Worm (Caenorhabditis elegans) whole organism, L2 larva: Measurements from ENCODE around the gene R144.11.
A peak's percentile ranks its signal among the peaks of the same experiment; 100 is the strongest.

Experiments used
- C34F6.9 ChIP-seq: fragments of 150-350 bp; optimal IDR thresholded peaks from 2 replicates; lab custom pipeline; 2014; ENCODE audit warnings: missing biosample characterization, missing genetic modification characterization
- F13H6.1 ChIP-seq: sonication (generic microtip); optimal IDR thresholded peaks from 2 replicates; lab custom pipeline; 2016; ENCODE audit warnings: missing genetic modification characterization, missing compliant biosample characterization
- Y55F3AM.14 ChIP-seq: fragments of 200-800 bp; sonication (Bioruptor generic); optimal IDR thresholded peaks from 2 replicates; lab custom pipeline; 2018; ENCODE audit warnings: mild to moderate bottlenecking, missing genetic modification characterization, missing compliant biosample characterization
- aly-2 ChIP-seq: fragments of 150-350 bp; optimal IDR thresholded peaks from 2 replicates; lab custom pipeline; 2014; ENCODE audit warnings: missing biosample characterization, missing genetic modification characterization
- blmp-1 ChIP-seq: sonication (generic microtip); optimal IDR thresholded peaks from 2 replicates; lab custom pipeline; 2017; ENCODE audit warnings: missing genetic modification characterization, mild to moderate bottlenecking, missing compliant biosample characterization, antibody characterized with exemption, moderate library complexity; ENCODE audit not compliant: insufficient read depth
- ceh-16 ChIP-seq: fragments of 150-350 bp; optimal IDR thresholded peaks from 2 replicates; lab custom pipeline; 2014; ENCODE audit warnings: missing biosample characterization, missing genetic modification characterization
- crh-2 ChIP-seq: sonication (generic microtip); optimal IDR thresholded peaks from 2 replicates; lab custom pipeline; 2017; ENCODE audit warnings: missing biosample characterization, missing genetic modification characterization
- dmd-4 ChIP-seq: sonication (generic microtip); optimal IDR thresholded peaks from 2 replicates; lab custom pipeline; 2017; ENCODE audit warnings: missing biosample characterization, missing genetic modification characterization
- egl-27 ChIP-seq: sonication (generic microtip); optimal IDR thresholded peaks from 3 replicates; lab custom pipeline; 2017; ENCODE audit warnings: missing biosample characterization, missing genetic modification reagents, missing genetic modification characterization
- elt-1 ChIP-seq: fragments of 150-350 bp; optimal IDR thresholded peaks from 2 replicates; lab custom pipeline; 2014; ENCODE audit warnings: missing biosample characterization, missing genetic modification characterization
- elt-3 ChIP-seq: sonication (generic microtip); optimal IDR thresholded peaks from 2 replicates; lab custom pipeline; 2017; ENCODE audit warnings: missing biosample characterization, missing genetic modification characterization
- fos-1 ChIP-seq: fragments of 150-350 bp; optimal IDR thresholded peaks from 2 replicates; lab custom pipeline; 2014; ENCODE audit warnings: missing biosample characterization, missing genetic modification characterization
- gmeb-1 ChIP-seq: fragments of 150-350 bp; optimal IDR thresholded peaks from 2 replicates; lab custom pipeline; 2014; ENCODE audit warnings: missing biosample characterization, missing genetic modification characterization
- lin-11 ChIP-seq: fragments of 150-350 bp; sonication (generic microtip); optimal IDR thresholded peaks from 2 replicates; lab custom pipeline; 2014; ENCODE audit warnings: missing biosample characterization, missing genetic modification characterization, inconsistent platforms, mixed read lengths
- lin-39 ChIP-seq: fragments of 150-350 bp; optimal IDR thresholded peaks from 2 replicates; lab custom pipeline; 2014; ENCODE audit warnings: missing biosample characterization, missing genetic modification reagents, missing genetic modification characterization
- lsy-2 ChIP-seq, 2 experiments: fragments of 150-350 bp in 1 of 2; sonication (generic microtip) in 1 of 2; optimal IDR thresholded peaks; 2 replicates each; lab custom pipeline; 2014 to 2017; ENCODE audit warnings: missing biosample characterization in 2 of 2, missing genetic modification characterization in 2 of 2
- mdl-1 ChIP-seq, 2 experiments: fragments of 150-350 bp in 1 of 2; sonication (generic microtip) in 1 of 2; optimal IDR thresholded peaks; 2 replicates each; lab custom pipeline; 2017; ENCODE audit warnings: missing biosample characterization in 2 of 2, missing genetic modification characterization in 2 of 2
- nhr-11 ChIP-seq: fragments of 150-350 bp; optimal IDR thresholded peaks from 2 replicates; lab custom pipeline; 2014; ENCODE audit warnings: missing biosample characterization, missing genetic modification characterization
- nhr-12 ChIP-seq: fragments of 150-350 bp; optimal IDR thresholded peaks from 2 replicates; lab custom pipeline; 2014; ENCODE audit warnings: missing biosample characterization, missing genetic modification characterization
- nhr-129 ChIP-seq: fragments of 150-350 bp; optimal IDR thresholded peaks from 2 replicates; lab custom pipeline; 2014; ENCODE audit warnings: missing biosample characterization, missing genetic modification characterization
- nhr-21 ChIP-seq: fragments of 150-350 bp; optimal IDR thresholded peaks from 2 replicates; lab custom pipeline; 2014; ENCODE audit warnings: missing biosample characterization, missing genetic modification characterization
- nhr-23 ChIP-seq: fragments of 150-350 bp; optimal IDR thresholded peaks from 2 replicates; lab custom pipeline; 2014; ENCODE audit warnings: missing biosample characterization, missing genetic modification reagents, missing genetic modification characterization
- nhr-25 ChIP-seq: fragments of 150-350 bp; sonication (generic microtip); optimal IDR thresholded peaks from 3 replicates; lab custom pipeline; 2014; ENCODE audit warnings: missing biosample characterization, missing genetic modification characterization
- peb-1 ChIP-seq: fragments of 150-350 bp; optimal IDR thresholded peaks from 2 replicates; lab custom pipeline; 2014; ENCODE audit warnings: missing biosample characterization, missing genetic modification characterization
- sma-3 ChIP-seq: sonication (generic microtip); optimal IDR thresholded peaks from 2 replicates; lab custom pipeline; 2016; ENCODE audit warnings: missing genetic modification reagents, missing genetic modification characterization, missing compliant biosample characterization
- sma-9 ChIP-seq, 2 experiments: fragments of 150-350 bp in 1 of 2; sonication (generic microtip) in 1 of 2; optimal IDR thresholded peaks; 2 replicates each; lab custom pipeline; 2014 to 2016; ENCODE audit warnings: missing genetic modification characterization in 2 of 2, mild to moderate bottlenecking in 1 of 2, missing biosample characterization in 1 of 2, missing compliant biosample characterization in 1 of 2, missing genetic modification reagents in 1 of 2, moderate library complexity in 1 of 2
- snpc-4 ChIP-seq: fragments of 150-350 bp; optimal IDR thresholded peaks from 2 replicates; lab custom pipeline; 2014; ENCODE audit warnings: missing biosample characterization, missing genetic modification characterization
- unc-62 ChIP-seq: fragments of 150-350 bp; optimal IDR thresholded peaks from 2 replicates; lab custom pipeline; 2014; ENCODE audit warnings: missing biosample characterization, missing genetic modification reagents, missing genetic modification characterization
- zag-1 ChIP-seq: fragments of 150-350 bp; optimal IDR thresholded peaks from 2 replicates; lab custom pipeline; 2014; ENCODE audit warnings: missing biosample characterization, missing genetic modification characterization
- ztf-11 ChIP-seq: sonication (generic microtip); optimal IDR thresholded peaks from 2 replicates; lab custom pipeline; 2017; ENCODE audit warnings: missing biosample characterization, missing genetic modification characterization
- ztf-4 ChIP-seq: fragments of 150-350 bp; optimal IDR thresholded peaks from 2 replicates; lab custom pipeline; 2014; ENCODE audit warnings: missing biosample characterization, missing genetic modification characterization

R144.11 gene

ce11 chrIII:4998956-4999425, 9.6 kb downstream of the R144.11 start, which contains the start of gene smcr-8:
Gene smcr-8 (plus strand): TSS chrIII:4999375.
- TF ChIP-seq elt-1 (tag; lab: Kevin White, UChicago), result no peak
- TF ChIP-seq sma-9 (GFP tag; optimal IDR thresholded peaks at IDR 0.05; lab: Kevin White, UChicago), result no peak
- no peak for TF ChIP-seq sma-9 (tag; optimal IDR thresholded peaks at IDR 0.05; lab: Kevin White, UChicago)
- TF ChIP-seq lsy-2 (tag; optimal IDR thresholded peaks at IDR 0.05; lab: Kevin White, UChicago), result peak in 1 of 2 experiments; percentile 11

- TF ChIP-seq nhr-129 (tag; lab: Kevin White, UChicago), result peak; percentile 27
- peak; percentile 66 for TF ChIP-seq nhr-25 (tag; lab: Kevin White, UChicago)
- no peak for TF ChIP-seq elt-1 (tag; lab: Kevin White, UChicago)
- TF ChIP-seq sma-3, result peak; percentile 43
- TF ChIP-seq mdl-1 (tag; optimal IDR thresholded peaks at IDR 0.05; lab: Kevin White, UChicago), result no peak
- peak; percentile 34 for TF ChIP-seq fos-1 (tag; lab: Kevin White, UChicago)
- peak; percentile 32 for TF ChIP-seq nhr-21 (tag; lab: Kevin White, UChicago)
- no peak for TF ChIP-seq lin-39 (tag; lab: Kevin White, UChicago)
- TF ChIP-seq blmp-1 (tag; lab: Kevin White, UChicago), result peak; percentile 20
- TF ChIP-seq crh-2 (tag; lab: Kevin White, UChicago), result peak; percentile 45
These were observed 10.3 kb downstream of the R144.11 start, which contains the start of gene tmem-131 for ce11 chrIII:4998111-4998859. Gene tmem-131 (minus strand): TSS chrIII:4998161.

- TF ChIP-seq egl-27 (tag; lab: Kevin White, UChicago), result no peak
- no peak for TF ChIP-seq ztf-11 (tag; lab: Kevin White, UChicago)
- TF ChIP-seq unc-62, result no peak
- TF ChIP-seq ztf-4 (tag; lab: Kevin White, UChicago), result no peak
- TF ChIP-seq dmd-4 (tag; lab: Kevin White, UChicago), result no peak
- no peak for TF ChIP-seq F13H6.1 (tag; lab: Kevin White, UChicago)
- no peak for TF ChIP-seq lin-39 (tag; lab: Kevin White, UChicago)
- TF ChIP-seq crh-2 (tag; lab: Kevin White, UChicago), result no peak
- TF ChIP-seq sma-9 (GFP tag; optimal IDR thresholded peaks at IDR 0.05; lab: Kevin White, UChicago), result no peak
- TF ChIP-seq sma-9 (tag; optimal IDR thresholded peaks at IDR 0.05; lab: Kevin White, UChicago), result no peak
- no peak for TF ChIP-seq lsy-2 (tag; optimal IDR thresholded peaks at IDR 0.05; lab: Kevin White, UChicago)
- TF ChIP-seq zag-1 (tag; lab: Kevin White, UChicago), result no peak
- TF ChIP-seq, all 48 proteins: peak for 0
These were observed 21.0 kb downstream of the R144.11 start for ce11 chrIII:4987666-4988065.

- TF ChIP-seq nhr-11 (tag; lab: Kevin White, UChicago) (no peak), unc-62 (no peak), elt-3 (tag; lab: Kevin White, UChicago) (no peak), sma-9 (GFP tag; optimal IDR thresholded peaks at IDR 0.05; lab: Kevin White, UChicago) (peak; percentile 12), sma-9 (tag; optimal IDR thresholded peaks at IDR 0.05; lab: Kevin White, UChicago) (no peak), ceh-16 (tag; lab: Kevin White, UChicago) (no peak), nhr-129 (tag; lab: Kevin White, UChicago) (no peak), nhr-25 (tag; lab: Kevin White, UChicago) (no peak), crh-2 (tag; lab: Kevin White, UChicago) (no peak), lin-11 (tag; lab: Kevin White, UChicago) (no peak), sma-3 (no peak), aly-2 (no peak), lsy-2 (tag; optimal IDR thresholded peaks at IDR 0.05; lab: Kevin White, UChicago) (peak in 1 of 2 experiments; percentile 55), nhr-23 (tag; lab: Kevin White, UChicago) (no peak), gmeb-1 (peak; percentile 80), snpc-4 (tag; lab: Kevin White, UChicago) (no peak), C34F6.9 (tag; lab: Kevin White, UChicago) (no peak), nhr-12 (tag; lab: Kevin White, UChicago) (no peak), egl-27 (tag; lab: Kevin White, UChicago) (no peak), Y55F3AM.14 (no peak), peb-1 (tag; lab: Kevin White, UChicago) (no peak)
These were observed 21.8 kb downstream of the R144.11 start, which contains the start of the genes C27F2.10 and wdr-60 for ce11 chrIII:4986790-4987259. Gene C27F2.10 (minus strand): TSS chrIII:4986898. Gene wdr-60 (plus strand): TSS chrIII:4987209.
